Fruit fly (Drosophila melanogaster) whole organism, embryonic: Measurements from ENCODE around the gene Tnpo.

Source experiments
- Ada2b ChIP-seq: fragments of 200-800 bp; sonication (Bioruptor generic); IDR thresholded peaks from 2 replicates; pipeline ENCODE4 v1.3.6; 2022; ENCODE audit warnings: missing biosample characterization, missing genetic modification characterization
- Awh ChIP-seq: fragments of 200-800 bp; sonication (Bioruptor generic); IDR thresholded peaks from 2 replicates; pipeline ENCODE4, ENCODE4 v1.3.6; 2022; ENCODE audit warnings: missing biosample characterization, missing genetic modification characterization
- CG11085 ChIP-seq: fragments of 200-800 bp; sonication (Bioruptor generic); IDR thresholded peaks from 2 replicates; pipeline ENCODE4 v1.3.6; 2022; ENCODE audit warnings: missing biosample characterization, missing genetic modification characterization
- CG11093 ChIP-seq: fragments of 200-800 bp; sonication (Bioruptor generic); IDR thresholded peaks from 3 replicates; pipeline ENCODE4 v1.3.6; 2022; ENCODE audit warnings: missing biosample characterization, missing genetic modification characterization
- CG11560 ChIP-seq: fragments of 200-800 bp; sonication (Bioruptor generic); IDR thresholded peaks from 3 replicates; pipeline ENCODE4 v1.3.6; 2022; ENCODE audit warnings: missing biosample characterization, missing genetic modification characterization
- CG12659 ChIP-seq: fragments of 200-800 bp; sonication (Bioruptor generic); optimal IDR thresholded peaks from 3 replicates; lab custom pipeline; 2017; ENCODE audit warnings: mild to moderate bottlenecking, missing biosample characterization, missing genetic modification reagents, missing genetic modification characterization
- CG13296 ChIP-seq: fragments of 200-800 bp; sonication (Bioruptor generic); optimal IDR thresholded peaks from 3 replicates; lab custom pipeline; 2018; ENCODE audit warnings: missing biosample characterization, mild to moderate bottlenecking, missing genetic modification characterization
- CG13894 ChIP-seq: fragments of 200-800 bp; sonication (Bioruptor generic); optimal IDR thresholded peaks from 3 replicates; lab custom pipeline; 2018; ENCODE audit warnings: missing biosample characterization, mild to moderate bottlenecking, missing genetic modification characterization, moderate library complexity
- CG14014 ChIP-seq: fragments of 200-800 bp; sonication (Bioruptor generic); IDR thresholded peaks from 2 replicates; pipeline ENCODE4 v1.3.6; 2022; ENCODE audit warnings: missing biosample characterization, missing genetic modification characterization
- CG15601 ChIP-seq: fragments of 200-800 bp; sonication (Bioruptor generic); optimal IDR thresholded peaks from 3 replicates; lab custom pipeline; 2019; ENCODE audit warnings: missing biosample characterization, mild to moderate bottlenecking, missing genetic modification characterization, moderate library complexity
- CG1602 ChIP-seq: fragments of 200-800 bp; sonication (Bioruptor generic); optimal IDR thresholded peaks from 3 replicates; lab custom pipeline; 2016; ENCODE audit warnings: missing biosample characterization, missing genetic modification characterization
- CG17328 ChIP-seq: fragments of 200-800 bp; sonication (Bioruptor generic); IDR thresholded peaks from 2 replicates; pipeline ENCODE4 v1.3.6; 2022; ENCODE audit warnings: missing biosample characterization, missing genetic modification characterization
- CG17361 ChIP-seq: fragments of 200-800 bp; sonication (Bioruptor generic); IDR thresholded peaks from 3 replicates; pipeline ENCODE4 v1.3.6; 2022; ENCODE audit warnings: missing biosample characterization, missing genetic modification characterization
- CG18764 ChIP-seq: fragments of 200-800 bp; sonication (Bioruptor generic); optimal IDR thresholded peaks from 3 replicates; lab custom pipeline; 2016; ENCODE audit warnings: missing biosample characterization, missing genetic modification characterization
- CG2116 ChIP-seq: fragments of 200-800 bp; sonication (Bioruptor generic); optimal IDR thresholded peaks from 3 replicates; lab custom pipeline; 2018; ENCODE audit warnings: missing biosample characterization, mild to moderate bottlenecking, missing genetic modification characterization
- CG2678 ChIP-seq: fragments of 200-800 bp; sonication (Bioruptor generic); optimal IDR thresholded peaks from 3 replicates; lab custom pipeline; 2019; ENCODE audit warnings: missing biosample characterization, mild to moderate bottlenecking, missing genetic modification characterization, moderate library complexity
- CG33213 ChIP-seq: fragments of 200-800 bp; sonication (Bioruptor generic); optimal IDR thresholded peaks from 3 replicates; lab custom pipeline; 2016; ENCODE audit warnings: missing biosample characterization, missing genetic modification characterization
- CG34422 ChIP-seq: fragments of 200-800 bp; sonication (Bioruptor generic); IDR thresholded peaks from 3 replicates; pipeline ENCODE4 v1.3.6; 2022; ENCODE audit warnings: missing biosample characterization, missing genetic modification characterization
- CG4282 ChIP-seq: fragments of 200-800 bp; sonication (Bioruptor generic); optimal IDR thresholded peaks from 2 replicates; lab custom pipeline; 2016; ENCODE audit warnings: missing biosample characterization, missing genetic modification characterization
- CG5245 ChIP-seq: fragments of 200-800 bp; sonication (Bioruptor generic); optimal IDR thresholded peaks from 3 replicates; lab custom pipeline; 2016; ENCODE audit warnings: missing biosample characterization, missing genetic modification characterization
- CG6689 ChIP-seq: fragments of 200-800 bp; sonication (Bioruptor generic); IDR thresholded peaks from 2 replicates; pipeline ENCODE4 v1.3.6; 2022; ENCODE audit warnings: missing biosample characterization, missing genetic modification characterization
- CG7839 ChIP-seq: fragments of 200-800 bp; sonication (Bioruptor generic); optimal IDR thresholded peaks from 3 replicates; lab custom pipeline; 2018; ENCODE audit warnings: missing biosample characterization, mild to moderate bottlenecking, missing genetic modification characterization, moderate library complexity
- CG9215 ChIP-seq: fragments of 200-800 bp; sonication (Bioruptor generic); IDR thresholded peaks from 2 replicates; pipeline ENCODE4 v1.3.6; 2022; ENCODE audit warnings: missing biosample characterization, missing genetic modification characterization
- CG9797 ChIP-seq: fragments of 200-800 bp; sonication (Bioruptor generic); optimal IDR thresholded peaks from 3 replicates; lab custom pipeline; 2018; ENCODE audit warnings: missing biosample characterization, mild to moderate bottlenecking, missing genetic modification characterization
- Dad ChIP-seq: fragments of 200-800 bp; sonication (Bioruptor generic); optimal IDR thresholded peaks from 3 replicates; lab custom pipeline; 2016; ENCODE audit warnings: missing biosample characterization, missing genetic modification characterization
- Doc3 ChIP-seq: fragments of 200-800 bp; sonication (Bioruptor generic); IDR thresholded peaks from 3 replicates; pipeline ENCODE4 v1.3.6; 2022; ENCODE audit warnings: missing biosample characterization, missing genetic modification characterization; ENCODE audit not compliant: partially characterized antibody
- HLH54F ChIP-seq: fragments of 200-800 bp; sonication (Bioruptor generic); optimal IDR thresholded peaks from 3 replicates; lab custom pipeline; 2016; ENCODE audit warnings: missing biosample characterization, missing genetic modification characterization
- Hand ChIP-seq: fragments of 200-800 bp; sonication (Bioruptor generic); optimal IDR thresholded peaks from 2 replicates; lab custom pipeline; 2017; ENCODE audit warnings: mild to moderate bottlenecking, missing biosample characterization, missing genetic modification reagents, missing genetic modification characterization
- Hsf ChIP-seq: fragments of 200-800 bp; sonication (Bioruptor generic); optimal IDR thresholded peaks from 3 replicates; lab custom pipeline; 2016; ENCODE audit warnings: missing biosample characterization, missing genetic modification characterization
- Lim3 ChIP-seq: fragments of 200-800 bp; sonication (Bioruptor generic); IDR thresholded peaks from 2 replicates; pipeline ENCODE4 v1.3.6; 2022; ENCODE audit warnings: missing biosample characterization, missing genetic modification characterization
- NfI ChIP-seq: fragments of 200-800 bp; sonication (Bioruptor generic); optimal IDR thresholded peaks from 3 replicates; lab custom pipeline; 2018; ENCODE audit warnings: missing biosample characterization, mild to moderate bottlenecking, missing genetic modification characterization, moderate library complexity
- Oaz ChIP-seq: fragments of 200-800 bp; sonication (Bioruptor generic); IDR thresholded peaks from 2 replicates; pipeline ENCODE4 v1.3.6; 2022; ENCODE audit warnings: missing biosample characterization, missing genetic modification characterization
- bbx ChIP-seq: fragments of 200-800 bp; sonication (Bioruptor generic); IDR thresholded peaks from 2 replicates; pipeline ENCODE4 v1.3.6; 2022; ENCODE audit warnings: missing biosample characterization, missing genetic modification characterization; ENCODE audit not compliant: partially characterized antibody
- bigmax ChIP-seq: fragments of 200-800 bp; sonication (Bioruptor generic); optimal IDR thresholded peaks from 2 replicates; lab custom pipeline; 2018; ENCODE audit warnings: missing biosample characterization, mild to moderate bottlenecking, missing genetic modification characterization
- cato ChIP-seq: fragments of 200-800 bp; sonication (Bioruptor generic); optimal IDR thresholded peaks from 2 replicates; lab custom pipeline; 2016; ENCODE audit warnings: missing biosample characterization, missing genetic modification characterization, borderline replicate concordance
- crc ChIP-seq: fragments of 200-800 bp; sonication (Bioruptor generic); optimal IDR thresholded peaks from 2 replicates; lab custom pipeline; 2016; ENCODE audit warnings: missing biosample characterization, missing genetic modification characterization
- da ChIP-seq: fragments of 200-800 bp; sonication (Bioruptor generic); optimal IDR thresholded peaks from 2 replicates; lab custom pipeline; 2016; ENCODE audit warnings: missing biosample characterization, missing genetic modification characterization
- dati ChIP-seq: fragments of 200-800 bp; sonication (Bioruptor generic); IDR thresholded peaks from 2 replicates; pipeline ENCODE4 v1.3.6; 2022; ENCODE audit warnings: missing biosample characterization, missing genetic modification characterization
- emc ChIP-seq: fragments of 200-800 bp; sonication (Bioruptor generic); optimal IDR thresholded peaks from 2 replicates; lab custom pipeline; 2016; ENCODE audit warnings: missing biosample characterization, missing genetic modification characterization
- gcm ChIP-seq: fragments of 200-800 bp; sonication (Bioruptor generic); optimal IDR thresholded peaks from 2 replicates; lab custom pipeline; 2019; ENCODE audit warnings: missing biosample characterization, mild to moderate bottlenecking, missing genetic modification characterization, moderate library complexity
- gem ChIP-seq: fragments of 200-800 bp; sonication (Bioruptor generic); optimal IDR thresholded peaks from 2 replicates; lab custom pipeline; 2019; ENCODE audit warnings: missing biosample characterization, mild to moderate bottlenecking, missing genetic modification characterization, moderate library complexity
- gfzf ChIP-seq: fragments of 200-800 bp; sonication (Bioruptor generic); optimal IDR thresholded peaks from 2 replicates; lab custom pipeline; 2016; ENCODE audit warnings: missing biosample characterization, mild to moderate bottlenecking, missing genetic modification characterization, moderate library complexity
- her ChIP-seq: fragments of 200-800 bp; sonication (Bioruptor generic); optimal IDR thresholded peaks from 2 replicates; lab custom pipeline; 2016; ENCODE audit warnings: missing biosample characterization, missing genetic modification characterization
- nom ChIP-seq: fragments of 200-800 bp; sonication (Bioruptor generic); optimal IDR thresholded peaks from 2 replicates; lab custom pipeline; 2017; ENCODE audit warnings: missing biosample characterization, missing genetic modification characterization, mild to moderate bottlenecking, moderate library complexity, missing genetic modification reagents
- schlank ChIP-seq: fragments of 200-800 bp; sonication (Bioruptor generic); optimal IDR thresholded peaks from 2 replicates; lab custom pipeline; 2018; ENCODE audit warnings: missing biosample characterization, mild to moderate bottlenecking, missing genetic modification characterization
- scrt ChIP-seq: fragments of 200-800 bp; sonication (Bioruptor generic); optimal IDR thresholded peaks from 2 replicates; lab custom pipeline; 2018; ENCODE audit warnings: missing biosample characterization, mild to moderate bottlenecking, missing genetic modification characterization, moderate library complexity
- sna ChIP-seq: fragments of 200-800 bp; sonication (Bioruptor generic); IDR thresholded peaks from 2 replicates; pipeline ENCODE4 v1.3.6; 2022; ENCODE audit warnings: missing biosample characterization, missing genetic modification characterization; ENCODE audit not compliant: partially characterized antibody
- tgo ChIP-seq: fragments of 200-800 bp; sonication (Bioruptor generic); IDR thresholded peaks from 3 replicates; pipeline ENCODE4 v1.3.6; 2022; ENCODE audit warnings: missing biosample characterization, missing genetic modification characterization
- tin ChIP-seq: fragments of 200-800 bp; sonication (Bioruptor generic); optimal IDR thresholded peaks from 3 replicates; lab custom pipeline; 2016; ENCODE audit warnings: missing biosample characterization, missing genetic modification characterization
- tx ChIP-seq: fragments of 200-800 bp; sonication (Bioruptor generic); optimal IDR thresholded peaks from 2 replicates; lab custom pipeline; 2016; ENCODE audit warnings: missing biosample characterization, missing genetic modification characterization
- vnd ChIP-seq: fragments of 200-800 bp; sonication (Bioruptor generic); IDR thresholded peaks from 3 replicates; pipeline ENCODE4 v1.3.6; 2022; ENCODE audit warnings: missing biosample characterization, missing genetic modification characterization; ENCODE audit not compliant: partially characterized antibody

Tnpo gene

DNA sequence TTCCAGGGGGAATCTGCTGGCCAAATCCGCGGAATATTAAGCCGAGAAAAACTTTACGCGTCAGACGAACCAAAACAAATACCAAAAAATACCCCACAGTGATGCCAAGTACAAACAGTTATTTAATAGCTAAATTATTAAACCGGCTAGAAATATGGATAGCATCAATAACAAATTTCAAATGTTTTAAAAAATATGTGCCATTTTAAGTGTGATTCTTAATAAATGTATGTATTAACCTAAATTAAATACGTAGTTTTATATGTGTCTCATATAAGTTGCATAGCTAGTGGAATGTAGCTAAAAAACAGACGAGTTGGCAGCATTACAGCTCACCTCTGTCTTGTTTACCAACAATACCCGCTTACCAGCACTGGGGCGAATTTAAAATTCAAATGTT lies 11.5 kb upstream of the Tnpo start, which contains the start of gene CG10274:
CG10274 (minus strand) TSS at position 54 of the 400 bp plus-strand sequence.
- TF ChIP-seq CG5245 (GFP tag; lab: Kevin White, UChicago) (peak; percentile 47), Oaz (GFP tag; lab: Robert Waterston, UW) (no peak), emc (GFP tag; lab: Kevin White, UChicago) (peak; percentile 47), tx (peak; percentile 45), CG15601 (tag; lab: Kevin White, UChicago) (no peak), CG18764 (GFP tag; lab: Kevin White, UChicago) (peak; percentile 72), Doc3 (GFP tag; lab: Robert Waterston, UW) (no peak), dati (GFP tag; lab: Robert Waterston, UW) (no peak), nom (no peak), CG11093 (no peak), CG11085 (peak; percentile 43), bigmax (GFP tag; lab: Kevin White, UChicago) (no peak), gcm (GFP tag; lab: Kevin White, UChicago) (no peak), cato (GFP tag; lab: Kevin White, UChicago) (peak; percentile 56), CG34422 (GFP tag; lab: Robert Waterston, UW) (peak; percentile 77; the same call in 2 of the 3 replicates), HLH54F (GFP tag; lab: Kevin White, UChicago) (peak; percentile 79), her (peak; percentile 13), gfzf (GFP tag; lab: Kevin White, UChicago) (peak; percentile 52), CG17361 (GFP tag; lab: Robert Waterston, UW) (no peak; the same call in 1 of the 3 replicates), Dad (GFP tag; lab: Kevin White, UChicago) (peak; percentile 49), CG9215 (GFP tag; lab: Robert Waterston, UW) (peak; percentile 77), CG2678 (no peak), bbx (GFP tag; lab: Robert Waterston, UW) (no peak), CG6689 (peak; percentile 34; the same call in 1 of the 2 replicates), CG13894 (tag; lab: Kevin White, UChicago) (no peak), tin (GFP tag; lab: Kevin White, UChicago) (peak; percentile 79), Lim3 (GFP tag; lab: Robert Waterston, UW) (no peak), schlank (tag; lab: Kevin White, UChicago) (no peak), Hand (GFP tag; lab: Kevin White, UChicago) (no peak), Ada2b (GFP tag; lab: Robert Waterston, UW) (peak; percentile 60), CG33213 (peak; percentile 62), CG4282 (GFP tag; lab: Kevin White, UChicago) (no peak), da (GFP tag; lab: Kevin White, UChicago) (peak; percentile 30), CG12659 (peak; percentile 84), vnd (no peak), sna (no peak), crc (GFP tag; lab: Kevin White, UChicago) (peak; percentile 44), CG11560 (tag; lab: Robert Waterston, UW) (0 out of 3 replicates have a peak, but pooled peaks have one; percentile 23), CG7839 (tag; lab: Kevin White, UChicago) (no peak), CG17328 (GFP tag; lab: Robert Waterston, UW) (peak; percentile 49; the same call in 1 of the 2 replicates), CG13296 (GFP tag; lab: Kevin White, UChicago) (no peak), NfI (GFP tag; lab: Kevin White, UChicago) (peak; percentile 81), CG1602 (GFP tag; lab: Kevin White, UChicago) (peak; percentile 71), CG9797 (peak; percentile 24), CG14014 (GFP tag; lab: Robert Waterston, UW) (peak; percentile 76), CG2116 (GFP tag; lab: Kevin White, UChicago) (peak; percentile 77), gem (peak; percentile 86), Awh (GFP tag; lab: Robert Waterston, UW) (no peak), scrt (GFP tag; lab: Kevin White, UChicago) (no peak), Hsf (GFP tag; lab: Kevin White, UChicago) (peak; percentile 87), tgo (GFP tag; lab: Robert Waterston, UW) (peak; percentile 77)
